Worm (Caenorhabditis elegans) whole organism, L4 larva: Measurements from ENCODE around the gene vamp-8.

Experiments
- ceh-32 ChIP-seq: sonication (generic microtip); optimal IDR thresholded peaks from 2 replicates; lab custom pipeline; 2016; ENCODE audit warnings: mild to moderate bottlenecking, missing genetic modification characterization, missing compliant biosample characterization; ENCODE audit not compliant: poor library complexity
- ces-1 ChIP-seq: fragments of 150-350 bp; sonication (generic microtip); optimal IDR thresholded peaks from 4 replicates; lab custom pipeline; 2014; ENCODE audit warnings: missing biosample characterization, missing genetic modification reagents, missing genetic modification characterization
- daf-12 ChIP-seq: fragments of 150-350 bp; optimal IDR thresholded peaks from 2 replicates; lab custom pipeline; 2014; ENCODE audit warnings: missing biosample characterization, missing genetic modification reagents, missing genetic modification characterization
- dpl-1 ChIP-seq: fragments of 150-350 bp; optimal IDR thresholded peaks from 2 replicates; lab custom pipeline; 2014; ENCODE audit warnings: missing biosample characterization, missing genetic modification reagents, missing genetic modification characterization
- fos-1 ChIP-seq: fragments of 150-350 bp; optimal IDR thresholded peaks from 2 replicates; lab custom pipeline; 2014; ENCODE audit warnings: missing biosample characterization, missing genetic modification characterization
- lin-15B ChIP-seq: fragments of 150-350 bp; sonication (generic microtip); optimal IDR thresholded peaks from 3 replicates; lab custom pipeline; 2014; ENCODE audit warnings: missing biosample characterization, missing genetic modification characterization
- lin-39 ChIP-seq: fragments of 150-350 bp; optimal IDR thresholded peaks from 2 replicates; lab custom pipeline; 2014; ENCODE audit warnings: missing biosample characterization, missing genetic modification reagents, missing genetic modification characterization
- nhr-48 ChIP-seq: sonication (generic microtip); optimal IDR thresholded peaks from 2 replicates; lab custom pipeline; 2016; ENCODE audit warnings: mild to moderate bottlenecking, missing genetic modification characterization, missing compliant biosample characterization
- snpc-4 ChIP-seq: fragments of 150-350 bp; optimal IDR thresholded peaks from 2 replicates; lab custom pipeline; 2014; ENCODE audit warnings: missing biosample characterization, missing genetic modification characterization
- unc-39 ChIP-seq: sonication (generic microtip); optimal IDR thresholded peaks from 2 replicates; lab custom pipeline; 2017; ENCODE audit warnings: missing biosample characterization, missing genetic modification characterization

DNA sequence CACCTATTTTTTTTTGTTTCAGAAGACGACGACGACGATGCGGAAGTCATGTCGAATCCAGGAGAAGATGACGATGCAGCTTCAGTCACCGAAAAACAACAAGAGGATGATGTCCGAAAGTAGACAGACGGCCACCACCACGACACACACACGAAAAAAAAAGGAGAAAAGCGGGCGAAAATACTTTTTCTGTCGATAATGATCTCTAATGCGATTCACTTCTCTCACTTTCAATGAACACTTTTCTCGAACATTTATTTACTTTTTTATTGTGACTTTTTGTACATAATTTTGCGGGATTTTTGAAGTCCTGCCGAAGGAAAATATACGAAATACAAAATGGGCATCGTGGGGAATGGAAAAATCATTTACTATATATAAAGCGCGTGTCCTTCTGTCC is 18.9 kb upstream of the vamp-8 start:
- TF ChIP-seq ces-1, result no peak
- TF ChIP-seq ceh-32 (tag; lab: Kevin White, UChicago), result no peak
- TF ChIP-seq fos-1 (tag; lab: Kevin White, UChicago), result no peak
- TF ChIP-seq dpl-1 (GFP tag; lab: Kevin White, UChicago), result no peak
- TF ChIP-seq lin-15B (tag; lab: Kevin White, UChicago), result no peak
- TF ChIP-seq snpc-4, result no peak
- TF ChIP-seq nhr-48 (tag; lab: Kevin White, UChicago), result no peak
- no peak for TF ChIP-seq unc-39
- TF ChIP-seq daf-12 (tag; lab: Kevin White, UChicago), result no peak
- no peak for TF ChIP-seq lin-39 (tag; lab: Kevin White, UChicago)
